Worm (Caenorhabditis elegans): ENCODE results near the gene nta-1.

ce11 chrII:3779463-3779862 lies 35.8 kb upstream of the nta-1 start, which contains the start of gene T24E12.11:
- TF ChIP-seq hmbx-1 (tag; optimal IDR thresholded peaks at IDR 0.05), result no peak
- no peak for TF ChIP-seq ceh-13 (GFP tag; optimal IDR thresholded peaks at IDR 0.05)

Data from whole organism, early embryonic.